Worm (Caenorhabditis elegans) whole organism, L3 larva: ENCODE measurements around the gene rnh-1.1.

Experiments used
- R02D3.7 ChIP-seq: fragments of 150-350 bp; optimal IDR thresholded peaks from 2 replicates; lab custom pipeline; 2014; ENCODE audit warnings: missing biosample characterization, missing genetic modification characterization
- ZK546.5 ChIP-seq: sonication (generic microtip); optimal IDR thresholded peaks from 2 replicates; lab custom pipeline; 2017; ENCODE audit warnings: missing biosample characterization, missing genetic modification characterization
- ama-1 ChIP-seq: fragments of 150-350 bp; optimal IDR thresholded peaks from 2 replicates; lab custom pipeline; 2018
- ceh-28 ChIP-seq: fragments of 150-350 bp; optimal IDR thresholded peaks from 2 replicates; lab custom pipeline; 2014; ENCODE audit warnings: missing biosample characterization, missing genetic modification reagents, missing genetic modification characterization
- ceh-82 ChIP-seq: fragments of 150-350 bp; optimal IDR thresholded peaks from 2 replicates; lab custom pipeline; 2014; ENCODE audit warnings: missing biosample characterization, missing genetic modification characterization
- ceh-9 ChIP-seq: sonication (generic microtip); optimal IDR thresholded peaks from 2 replicates; lab custom pipeline; 2018; ENCODE audit warnings: missing biosample characterization, missing genetic modification characterization
- daf-12 ChIP-seq: fragments of 150-350 bp; optimal IDR thresholded peaks from 2 replicates; lab custom pipeline; 2014; ENCODE audit warnings: missing biosample characterization, missing genetic modification reagents, missing genetic modification characterization
- egl-27 ChIP-seq: sonication (generic microtip); optimal IDR thresholded peaks from 4 replicates; lab custom pipeline; 2017; ENCODE audit warnings: missing biosample characterization, missing genetic modification reagents, missing genetic modification characterization
- egl-5 ChIP-seq: fragments of 150-350 bp; optimal IDR thresholded peaks from 2 replicates; lab custom pipeline; 2017; ENCODE audit warnings: missing biosample characterization, missing genetic modification reagents, missing genetic modification characterization, inconsistent platforms
- elt-2 ChIP-seq: sonication (generic microtip); optimal IDR thresholded peaks from 2 replicates; lab custom pipeline; 2016; ENCODE audit warnings: missing genetic modification reagents, mild to moderate bottlenecking, missing genetic modification characterization, missing compliant biosample characterization
- elt-3 ChIP-seq, 3 experiments: fragments of 150-350 bp in 1 of 3; sonication (generic microtip) in 2 of 3; optimal IDR thresholded peaks; 2 replicates in 2 of 3; 4 replicates in 1 of 3; lab custom pipeline; 2014 to 2017; ENCODE audit warnings: missing biosample characterization in 3 of 3, missing genetic modification characterization in 3 of 3
- eor-1 ChIP-seq, 2 experiments: fragments of 150-350 bp; optimal IDR thresholded peaks; 2 replicates each; lab custom pipeline; 2014 to 2018; ENCODE audit warnings: missing biosample characterization in 2 of 2, missing genetic modification characterization in 2 of 2
- fkh-10 ChIP-seq: sonication (generic microtip); optimal IDR thresholded peaks from 2 replicates; lab custom pipeline; 2017; ENCODE audit warnings: missing biosample characterization, missing genetic modification reagents, missing genetic modification characterization
- hmg-11 ChIP-seq: sonication (generic microtip); optimal IDR thresholded peaks from 2 replicates; lab custom pipeline; 2016; ENCODE audit warnings: missing genetic modification characterization, missing compliant biosample characterization
- jun-1 ChIP-seq: fragments of 150-350 bp; optimal IDR thresholded peaks from 2 replicates; lab custom pipeline; 2014; ENCODE audit warnings: missing biosample characterization, missing genetic modification reagents, missing genetic modification characterization
- lin-15B ChIP-seq: fragments of 150-350 bp; optimal IDR thresholded peaks from 2 replicates; lab custom pipeline; 2014; ENCODE audit warnings: missing biosample characterization, missing genetic modification characterization
- mdl-1 ChIP-seq: fragments of 150-350 bp; optimal IDR thresholded peaks from 2 replicates; lab custom pipeline; 2014; ENCODE audit warnings: missing biosample characterization, missing genetic modification characterization
- mml-1 ChIP-seq: fragments of 150-350 bp; sonication (generic microtip); optimal IDR thresholded peaks from 3 replicates; lab custom pipeline; 2014; ENCODE audit warnings: missing biosample characterization, missing genetic modification characterization
- nfya-1 ChIP-seq: sonication (generic microtip); optimal IDR thresholded peaks from 2 replicates; lab custom pipeline; 2017; ENCODE audit warnings: missing genetic modification characterization, mild to moderate bottlenecking, missing compliant biosample characterization, antibody characterized with exemption, moderate library complexity; ENCODE audit not compliant: insufficient read depth
- nhr-11 ChIP-seq: fragments of 150-350 bp; optimal IDR thresholded peaks from 2 replicates; lab custom pipeline; 2014; ENCODE audit warnings: missing biosample characterization, missing genetic modification characterization
- nhr-12 ChIP-seq: fragments of 150-350 bp; optimal IDR thresholded peaks from 2 replicates; lab custom pipeline; 2014; ENCODE audit warnings: missing biosample characterization, missing genetic modification characterization
- nhr-237 ChIP-seq: fragments of 150-350 bp; optimal IDR thresholded peaks from 2 replicates; lab custom pipeline; 2014; ENCODE audit warnings: missing biosample characterization, missing genetic modification characterization
- nhr-25 ChIP-seq: sonication (generic microtip); optimal IDR thresholded peaks from 2 replicates; lab custom pipeline; 2017; ENCODE audit warnings: missing biosample characterization, missing genetic modification characterization
- nhr-28 ChIP-seq: fragments of 150-350 bp; optimal IDR thresholded peaks from 2 replicates; lab custom pipeline; 2014; ENCODE audit warnings: missing biosample characterization, missing genetic modification characterization
- nhr-43 ChIP-seq: sonication (generic microtip); optimal IDR thresholded peaks from 2 replicates; lab custom pipeline; 2016; ENCODE audit warnings: mild to moderate bottlenecking, missing genetic modification characterization, missing compliant biosample characterization; ENCODE audit not compliant: poor library complexity, severe bottlenecking
- nhr-67 ChIP-seq: fragments of 150-350 bp; optimal IDR thresholded peaks from 2 replicates; lab custom pipeline; 2014; ENCODE audit warnings: missing biosample characterization, missing genetic modification characterization
- nhr-76 ChIP-seq: fragments of 150-350 bp; sonication (generic microtip); optimal IDR thresholded peaks from 5 replicates; lab custom pipeline; 2014; ENCODE audit warnings: missing biosample characterization, missing genetic modification characterization
- nhr-77 ChIP-seq: fragments of 150-350 bp; optimal IDR thresholded peaks from 2 replicates; lab custom pipeline; 2014; ENCODE audit warnings: missing biosample characterization, missing genetic modification characterization
- pha-4 ChIP-seq: fragments of 150-350 bp; optimal IDR thresholded peaks from 2 replicates; lab custom pipeline; 2014; ENCODE audit warnings: missing biosample characterization, missing genetic modification reagents, missing genetic modification characterization
- pqm-1 ChIP-seq: fragments of 150-350 bp; optimal IDR thresholded peaks from 2 replicates; lab custom pipeline; 2017; ENCODE audit warnings: missing biosample characterization, missing genetic modification characterization, inconsistent platforms
- snpc-4 ChIP-seq: fragments of 150-350 bp; optimal IDR thresholded peaks from 2 replicates; lab custom pipeline; 2014; ENCODE audit warnings: missing biosample characterization, missing genetic modification characterization
- tbx-2 ChIP-seq: sonication (generic microtip); optimal IDR thresholded peaks from 2 replicates; lab custom pipeline; 2016; ENCODE audit warnings: mild to moderate bottlenecking, missing genetic modification characterization, missing compliant biosample characterization
- unc-39 ChIP-seq: sonication (generic microtip); optimal IDR thresholded peaks from 4 replicates; lab custom pipeline; 2017; ENCODE audit warnings: missing biosample characterization, missing genetic modification characterization
- unc-62 ChIP-seq: fragments of 150-350 bp; sonication (generic microtip); optimal IDR thresholded peaks from 4 replicates; lab custom pipeline; 2014; ENCODE audit warnings: missing biosample characterization, missing genetic modification reagents, missing genetic modification characterization
- ztf-11 ChIP-seq: fragments of 150-350 bp; optimal IDR thresholded peaks from 2 replicates; lab custom pipeline; 2014; ENCODE audit warnings: missing biosample characterization, missing genetic modification characterization
- ztf-4 ChIP-seq: fragments of 150-350 bp; optimal IDR thresholded peaks from 2 replicates; lab custom pipeline; 2014; ENCODE audit warnings: missing biosample characterization, missing genetic modification characterization

Gene rnh-1.1

DNA sequence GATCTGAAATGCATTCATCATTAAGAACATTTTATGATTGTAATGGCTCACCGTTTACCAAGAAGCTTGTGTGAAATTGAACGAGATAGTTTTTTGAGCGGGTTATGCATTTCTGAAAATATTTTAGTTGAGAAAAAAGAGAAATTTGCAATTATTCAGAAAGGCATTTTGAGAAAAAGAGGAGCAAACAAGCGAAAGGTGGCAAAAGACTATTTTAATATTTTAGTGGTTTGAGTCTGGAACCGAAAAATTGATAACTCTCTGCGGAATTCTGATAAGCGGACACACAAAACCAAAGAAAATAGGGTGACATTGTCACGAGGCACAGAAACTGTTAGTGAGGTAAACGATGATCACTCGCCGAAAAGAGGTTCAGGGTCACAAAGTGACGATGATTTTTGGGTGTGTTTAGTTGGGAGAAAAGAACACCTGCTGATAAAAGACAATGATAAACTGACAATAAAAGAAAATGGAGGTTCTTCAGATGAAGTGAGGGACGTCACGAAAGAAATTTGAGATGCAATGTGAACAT, 29.2 kb downstream of the rnh-1.1 start:
- TF ChIP-seq mml-1 (tag; lab: Kevin White, UChicago) (no peak), hmg-11 (no peak), nhr-67 (tag; lab: Kevin White, UChicago) (no peak), nfya-1 (tag; lab: Kevin White, UChicago) (no peak), snpc-4 (tag; lab: Kevin White, UChicago) (no peak), mdl-1 (tag; lab: Kevin White, UChicago) (no peak), tbx-2 (tag; lab: Kevin White, UChicago) (no peak), ama-1 (lab: Kevin White, UChicago) (no peak), elt-3 (tag; optimal IDR thresholded peaks at IDR 0.05; lab: Kevin White, UChicago) (no peak), ceh-28 (no peak), ztf-11 (no peak), nhr-11 (no peak), nhr-77 (no peak), nhr-43 (tag; lab: Kevin White, UChicago) (no peak), unc-39 (tag; lab: Kevin White, UChicago) (no peak), daf-12 (no peak), pha-4 (tag; lab: Kevin White, UChicago) (peak; percentile 55), nhr-28 (tag; lab: Kevin White, UChicago) (no peak), jun-1 (tag; lab: Kevin White, UChicago) (peak; percentile 84), fkh-10 (GFP tag; lab: Kevin White, UChicago) (no peak), ceh-9 (tag; lab: Kevin White, UChicago) (no peak), ceh-82 (no peak), elt-2 (tag; lab: Kevin White, UChicago) (peak; percentile 98), nhr-25 (tag; lab: Kevin White, UChicago) (peak; percentile 81), pqm-1 (tag; lab: Kevin White, UChicago) (peak; percentile 79), nhr-76 (tag; lab: Kevin White, UChicago) (no peak), unc-62 (GFP tag; lab: Kevin White, UChicago) (no peak), nhr-12 (tag; lab: Kevin White, UChicago) (no peak), nhr-237 (tag; lab: Kevin White, UChicago) (no peak)

DNA sequence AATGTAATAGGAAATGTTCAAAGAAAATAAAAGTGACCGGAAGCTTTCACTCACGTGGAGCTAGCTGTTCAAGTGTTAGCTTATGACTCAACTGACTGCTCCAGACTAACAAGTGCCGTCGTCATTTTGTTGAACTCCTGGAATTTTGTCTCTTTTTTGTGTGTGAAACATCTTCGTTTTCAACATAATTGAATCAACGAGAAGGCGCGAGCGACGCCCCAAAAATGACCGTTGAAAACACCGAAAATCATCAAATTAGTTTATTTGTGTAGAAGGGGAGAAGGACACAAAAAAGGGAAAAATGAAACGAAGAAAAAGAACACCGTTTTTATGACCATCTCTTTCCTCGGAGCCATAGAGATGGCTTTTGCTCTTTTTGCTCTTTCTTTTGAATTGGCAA, 29.9 kb downstream of the rnh-1.1 start, which contains the start of gene ZK1290.14:
TSS of gene ZK1290.14 (minus strand) at position 139 of the 400 bp plus-strand sequence.
- TF ChIP-seq egl-5 (tag; lab: Kevin White, UChicago) (no peak), nhr-77 (no peak), ZK546.5 (tag; lab: Kevin White, UChicago) (no peak), nhr-12 (tag; lab: Kevin White, UChicago) (no peak), egl-27 (no peak)

DNA sequence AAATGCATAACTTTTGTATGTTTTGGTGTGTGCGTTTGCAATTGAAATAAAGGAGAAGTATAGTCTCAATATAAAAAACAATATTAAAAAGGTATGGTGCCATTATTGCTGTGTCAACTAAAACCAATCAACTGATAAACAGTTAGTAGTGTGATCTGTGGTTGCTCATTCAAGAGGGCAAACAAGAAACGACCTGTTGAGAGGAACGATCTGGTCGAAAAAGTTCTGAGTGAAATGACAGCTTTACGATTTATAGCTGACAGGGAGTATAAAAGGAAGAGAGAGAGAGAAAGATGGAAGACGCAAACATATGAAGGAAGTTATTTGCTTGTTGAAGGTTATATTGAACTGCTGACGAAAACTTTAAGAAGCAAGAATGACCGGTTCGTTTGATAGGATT, 32.4 kb downstream of the rnh-1.1 start:
- no peak for TF ChIP-seq R02D3.7
- TF ChIP-seq ceh-9 (tag; lab: Kevin White, UChicago), result no peak
- TF ChIP-seq nhr-77, result no peak
- TF ChIP-seq jun-1 (tag; lab: Kevin White, UChicago), result peak; percentile 13
- TF ChIP-seq ztf-4 (tag; lab: Kevin White, UChicago), result no peak
- TF ChIP-seq ZK546.5 (tag; lab: Kevin White, UChicago), result no peak
- TF ChIP-seq eor-1 (tag; optimal IDR thresholded peaks at IDR 0.05; lab: Kevin White, UChicago), result no peak
- TF ChIP-seq pha-4 (tag; lab: Kevin White, UChicago), result peak; percentile 54
- no peak for TF ChIP-seq nhr-43 (tag; lab: Kevin White, UChicago)
- TF ChIP-seq pqm-1 (tag; lab: Kevin White, UChicago), result peak; percentile 26
- no peak for TF ChIP-seq ztf-11
- no peak for TF ChIP-seq fkh-10 (GFP tag; lab: Kevin White, UChicago)
- TF ChIP-seq nhr-67 (tag; lab: Kevin White, UChicago), result no peak
- no peak for TF ChIP-seq lin-15B (tag; lab: Kevin White, UChicago)
- peak; percentile 10 for TF ChIP-seq unc-62 (GFP tag; lab: Kevin White, UChicago)
- no peak for TF ChIP-seq elt-3 (tag; optimal IDR thresholded peaks at IDR 0.05; lab: Kevin White, UChicago)
- TF ChIP-seq nhr-25 (tag; lab: Kevin White, UChicago), result peak; percentile 51

DNA sequence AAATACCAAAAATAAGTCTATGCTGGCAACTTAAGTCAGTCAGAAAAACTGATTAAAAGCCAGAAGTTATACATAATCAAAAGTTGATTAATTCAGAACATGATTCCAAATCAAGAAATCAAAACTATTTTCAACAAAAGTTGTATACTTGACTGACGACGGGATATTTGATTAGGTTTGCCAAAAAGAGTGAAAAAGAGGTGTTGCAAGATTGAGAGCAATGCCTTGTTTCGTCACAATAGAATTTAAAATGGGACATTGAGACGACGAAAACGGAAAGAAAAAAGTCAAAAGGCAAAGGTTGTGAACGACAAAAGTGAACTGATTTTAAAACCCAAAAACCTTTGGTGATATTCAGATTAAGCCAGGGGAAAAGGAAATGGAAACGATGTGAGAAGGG, 33.3 kb downstream of the rnh-1.1 start:
- TF ChIP-seq fkh-10 (GFP tag; lab: Kevin White, UChicago), result peak; percentile 72
- TF ChIP-seq elt-3 (tag; optimal IDR thresholded peaks at IDR 0.05; lab: Kevin White, UChicago), result no peak
